Fruit fly (Drosophila melanogaster): ENCODE data around the gene CG18814.

DNA sequence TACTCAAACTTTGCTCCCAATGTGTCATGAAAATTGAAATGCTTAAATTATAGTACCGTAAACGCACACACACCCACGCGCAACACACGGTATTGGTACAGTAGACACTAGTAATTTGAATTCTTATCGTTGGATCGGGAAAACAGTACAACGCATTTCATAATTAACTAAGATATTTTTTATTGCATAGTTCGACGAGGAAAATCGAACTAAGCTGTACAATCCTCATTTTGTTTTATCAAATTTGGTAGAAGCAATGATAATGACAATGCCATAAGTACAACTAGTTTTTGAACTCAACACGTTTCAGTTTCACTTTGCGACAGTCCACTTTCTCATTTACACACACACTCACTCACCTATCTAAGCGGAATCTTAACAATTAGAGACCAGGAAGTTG, 11.1 kb downstream of the CG18814 start:
- TF ChIP-seq CG8478 (optimal IDR thresholded peaks at IDR 0.05) (no peak), CTCF (optimal IDR thresholded peaks at IDR 0.05) (no peak)
